Worm (Caenorhabditis elegans) whole organism, young adult: ENCODE measurements around the gene R09A1.3.

ENCODE experiments used
- B0019.2 ChIP-seq: fragments of 200-800 bp; sonication (Bioruptor generic); conservative IDR thresholded peaks from 2 replicates; pipeline ENCODE4 v1.3.6; 2022; ENCODE audit warnings: missing genetic modification reagents, missing genetic modification characterization, missing compliant biosample characterization
- B0261.1 ChIP-seq: sonication (generic microtip); optimal IDR thresholded peaks from 2 replicates; lab custom pipeline; 2016; ENCODE audit warnings: mild to moderate bottlenecking, missing genetic modification characterization, moderate library complexity, missing compliant biosample characterization
- D2030.7 ChIP-seq: fragments of 200-800 bp; sonication (Bioruptor generic); IDR thresholded peaks from 2 replicates; pipeline ENCODE4 v1.3.6; 2022; ENCODE audit warnings: missing genetic modification reagents, missing genetic modification characterization, missing compliant biosample characterization
- F49E8.2 ChIP-seq: sonication (generic microtip); optimal IDR thresholded peaks from 3 replicates; lab custom pipeline; 2017; ENCODE audit warnings: missing genetic modification characterization, mild to moderate bottlenecking, missing compliant biosample characterization, antibody characterized with exemption, moderate library complexity; ENCODE audit not compliant: insufficient read depth
- F52B5.7 ChIP-seq: sonication (generic microtip); optimal IDR thresholded peaks from 2 replicates; lab custom pipeline; 2016; ENCODE audit warnings: mild to moderate bottlenecking, missing genetic modification characterization, missing compliant biosample characterization
- F57A8.1 ChIP-seq: fragments of 200-800 bp; sonication (Bioruptor generic); optimal IDR thresholded peaks from 2 replicates; lab custom pipeline; 2018; ENCODE audit warnings: mild to moderate bottlenecking, missing genetic modification characterization, moderate library complexity, missing compliant biosample characterization
- T07F8.4 ChIP-seq: sonication (generic microtip); optimal IDR thresholded peaks from 2 replicates; lab custom pipeline; 2016; ENCODE audit warnings: mild to moderate bottlenecking, missing genetic modification characterization, moderate library complexity, missing compliant biosample characterization
- Y67H2A.10 ChIP-seq: fragments of 200-800 bp; sonication (Bioruptor generic); conservative IDR thresholded peaks from 2 replicates; pipeline ENCODE4 v1.3.6; 2022; ENCODE audit warnings: missing genetic modification reagents, missing genetic modification characterization, missing compliant biosample characterization
- Y95B8A.8 ChIP-seq: fragments of 200-800 bp; sonication (Bioruptor generic); IDR thresholded peaks from 2 replicates; pipeline ENCODE4 v1.3.6; 2022; ENCODE audit warnings: missing genetic modification reagents, missing genetic modification characterization, missing compliant biosample characterization
- akir-1 ChIP-seq: fragments of 200-800 bp; sonication (Bioruptor generic); optimal IDR thresholded peaks from 2 replicates; lab custom pipeline; 2018; ENCODE audit warnings: mild to moderate bottlenecking, missing genetic modification characterization, moderate library complexity, missing compliant biosample characterization
- aptf-2 ChIP-seq: fragments of 200-800 bp; sonication (Bioruptor generic); conservative IDR thresholded peaks from 2 replicates; pipeline ENCODE4 v1.3.6; 2022; ENCODE audit warnings: missing genetic modification reagents, missing genetic modification characterization, missing compliant biosample characterization
- athp-1 ChIP-seq: sonication (generic microtip); optimal IDR thresholded peaks from 2 replicates; lab custom pipeline; 2017; ENCODE audit warnings: mild to moderate bottlenecking, missing genetic modification characterization, missing compliant biosample characterization
- attf-3 ChIP-seq: fragments of 200-800 bp; sonication (Bioruptor generic); conservative IDR thresholded peaks from 2 replicates; pipeline ENCODE4 v1.3.6; 2022; ENCODE audit warnings: missing genetic modification reagents, missing genetic modification characterization, missing compliant biosample characterization
- attf-5 ChIP-seq: fragments of 200-800 bp; sonication (Bioruptor generic); optimal IDR thresholded peaks from 2 replicates; lab custom pipeline; 2018; ENCODE audit warnings: mild to moderate bottlenecking, missing genetic modification characterization, missing compliant biosample characterization
- bed-2 ChIP-seq: fragments of 200-800 bp; sonication (Bioruptor generic); IDR thresholded peaks from 2 replicates; pipeline ENCODE4 v1.3.6; 2022; ENCODE audit warnings: missing genetic modification reagents, missing genetic modification characterization, missing compliant biosample characterization
- cebp-1 ChIP-seq, 2 experiments: fragments of 200-800 bp in 1 of 2; sonication (Bioruptor generic) in 1 of 2; sonication (generic microtip) in 1 of 2; IDR thresholded peaks in 1 of 2; optimal IDR thresholded peaks in 1 of 2; 2 replicates each; pipeline versions ENCODE4 v1.3.6 to Lab custom; 2017 to 2022; ENCODE audit warnings: missing compliant biosample characterization in 2 of 2, missing genetic modification characterization in 2 of 2, mild to moderate bottlenecking in 1 of 2, missing genetic modification reagents in 1 of 2, moderate library complexity in 1 of 2
- cebp-2 ChIP-seq: fragments of 200-800 bp; sonication (Bioruptor generic); IDR thresholded peaks from 2 replicates; pipeline ENCODE4 v1.3.6; 2022; ENCODE audit warnings: missing genetic modification characterization, missing compliant biosample characterization
- ceh-100 ChIP-seq: fragments of 200-800 bp; sonication (Bioruptor generic); IDR thresholded peaks from 2 replicates; pipeline ENCODE4 v1.3.6; 2022; ENCODE audit warnings: missing genetic modification reagents, missing genetic modification characterization, missing compliant biosample characterization
- ceh-79 ChIP-seq: sonication (generic microtip); optimal IDR thresholded peaks from 2 replicates; lab custom pipeline; 2017; ENCODE audit warnings: mild to moderate bottlenecking, missing genetic modification characterization, missing compliant biosample characterization
- chd-7 ChIP-seq: sonication (generic microtip); optimal IDR thresholded peaks from 2 replicates; lab custom pipeline; 2016; ENCODE audit warnings: mild to moderate bottlenecking, missing genetic modification characterization, moderate library complexity, missing compliant biosample characterization
- dox-1 ChIP-seq: fragments of 200-800 bp; sonication (Bioruptor generic); IDR thresholded peaks from 2 replicates; pipeline ENCODE4 v1.3.6; 2022; ENCODE audit warnings: missing genetic modification reagents, missing genetic modification characterization, missing compliant biosample characterization
- efl-1 ChIP-seq: fragments of 150-350 bp; optimal IDR thresholded peaks from 2 replicates; lab custom pipeline; 2014; ENCODE audit warnings: missing biosample characterization, missing genetic modification reagents, missing genetic modification characterization
- egrh-3 ChIP-seq: fragments of 200-800 bp; sonication (Bioruptor generic); IDR thresholded peaks from 2 replicates; pipeline ENCODE4 v1.3.6; 2022; ENCODE audit warnings: missing genetic modification reagents, missing genetic modification characterization, missing compliant biosample characterization
- fkh-3 ChIP-seq: sonication (generic microtip); optimal IDR thresholded peaks from 2 replicates; lab custom pipeline; 2016; ENCODE audit warnings: mild to moderate bottlenecking, missing genetic modification characterization, missing compliant biosample characterization
- him-1 ChIP-seq: sonication (generic microtip); optimal IDR thresholded peaks from 2 replicates; lab custom pipeline; 2016; ENCODE audit warnings: missing genotype, missing genetic modification reagents, missing genetic modification characterization, missing compliant biosample characterization
- hmg-1.2 ChIP-seq: fragments of 200-800 bp; sonication (Bioruptor generic); IDR thresholded peaks from 2 replicates; pipeline ENCODE4 v1.3.6; 2022; ENCODE audit warnings: missing genetic modification reagents, missing genetic modification characterization, missing compliant biosample characterization
- lin-35 ChIP-seq, 3 experiments: fragments of 150-350 bp in 2 of 3; sonication (generic microtip) in 1 of 3; optimal IDR thresholded peaks; 2 replicates each; lab custom pipeline; 2014 to 2018; ENCODE audit warnings: missing biosample characterization in 3 of 3, missing genetic modification characterization in 3 of 3, missing genetic modification reagents in 3 of 3
- lsl-1 ChIP-seq: fragments of 200-800 bp; sonication (Bioruptor generic); optimal IDR thresholded peaks from 2 replicates; lab custom pipeline; 2018; ENCODE audit warnings: mild to moderate bottlenecking, missing genetic modification characterization, moderate library complexity, missing compliant biosample characterization
- madf-10 ChIP-seq: sonication (generic microtip); optimal IDR thresholded peaks from 2 replicates; lab custom pipeline; 2016; ENCODE audit warnings: mild to moderate bottlenecking, missing genetic modification characterization, missing compliant biosample characterization
- mes-4 ChIP-seq: sonication (generic microtip); optimal IDR thresholded peaks from 2 replicates; lab custom pipeline; 2016; ENCODE audit warnings: missing genotype, missing genetic modification characterization, missing compliant biosample characterization
- mxl-1 ChIP-seq: sonication (generic microtip); optimal IDR thresholded peaks from 2 replicates; lab custom pipeline; 2016; ENCODE audit warnings: missing genetic modification characterization, missing compliant biosample characterization
- nhr-80 ChIP-seq: sonication (generic microtip); optimal IDR thresholded peaks from 2 replicates; lab custom pipeline; 2016; ENCODE audit warnings: missing genetic modification characterization, missing compliant biosample characterization
- pbrm-1 ChIP-seq: fragments of 200-800 bp; sonication (Bioruptor generic); IDR thresholded peaks from 2 replicates; pipeline ENCODE4 v1.3.6; 2022; ENCODE audit warnings: missing genetic modification reagents, missing genetic modification characterization, missing compliant biosample characterization
- rec-8 ChIP-seq, 2 experiments: sonication (generic microtip); optimal IDR thresholded peaks; 2 replicates each; lab custom pipeline; 2016; ENCODE audit warnings: mild to moderate bottlenecking in 2 of 2, missing genetic modification characterization in 2 of 2, missing genetic modification reagents in 2 of 2, missing genotype in 2 of 2, missing biosample characterization in 1 of 2, missing compliant biosample characterization in 1 of 2, moderate library complexity in 1 of 2
- repo-1 ChIP-seq: sonication (generic microtip); optimal IDR thresholded peaks from 2 replicates; lab custom pipeline; 2017; ENCODE audit warnings: mild to moderate bottlenecking, missing genetic modification characterization, missing compliant biosample characterization
- snpc-1.1 ChIP-seq: sonication (generic microtip); optimal IDR thresholded peaks from 2 replicates; lab custom pipeline; 2017; ENCODE audit warnings: missing genetic modification characterization, mild to moderate bottlenecking, missing compliant biosample characterization, antibody characterized with exemption, moderate library complexity, missing genotype, missing genetic modification reagents; ENCODE audit not compliant: insufficient read depth
- snpc-1.3 ChIP-seq: sonication (generic microtip); optimal IDR thresholded peaks from 2 replicates; lab custom pipeline; 2017; ENCODE audit warnings: missing genetic modification characterization, mild to moderate bottlenecking, missing compliant biosample characterization, antibody characterized with exemption, moderate library complexity, missing genotype, missing genetic modification reagents; ENCODE audit not compliant: insufficient read depth
- snpc-3.4 ChIP-seq: sonication (generic microtip); optimal IDR thresholded peaks from 2 replicates; lab custom pipeline; 2017; ENCODE audit warnings: missing genetic modification characterization, mild to moderate bottlenecking, missing compliant biosample characterization, antibody characterized with exemption, moderate library complexity, missing genotype, missing genetic modification reagents
- somi-1 ChIP-seq: fragments of 200-800 bp; sonication (Bioruptor generic); optimal IDR thresholded peaks from 2 replicates; lab custom pipeline; 2018; ENCODE audit warnings: mild to moderate bottlenecking, missing genetic modification characterization, missing compliant biosample characterization
- sptf-2 ChIP-seq: fragments of 200-800 bp; sonication (Bioruptor generic); optimal IDR thresholded peaks from 2 replicates; lab custom pipeline; 2018; ENCODE audit warnings: mild to moderate bottlenecking, missing genetic modification characterization, missing compliant biosample characterization
- xnd-1 ChIP-seq: sonication (generic microtip); optimal IDR thresholded peaks from 2 replicates; lab custom pipeline; 2016; ENCODE audit warnings: missing genotype, missing genetic modification reagents, missing genetic modification characterization, missing compliant biosample characterization
- zfh-2 ChIP-seq: fragments of 200-800 bp; sonication (Bioruptor generic); conservative IDR thresholded peaks from 2 replicates; pipeline ENCODE4 v1.3.6; 2022; ENCODE audit warnings: missing genetic modification reagents, missing genetic modification characterization, missing compliant biosample characterization
- ztf-26 ChIP-seq: sonication (generic microtip); optimal IDR thresholded peaks from 2 replicates; lab custom pipeline; 2017; ENCODE audit warnings: missing genetic modification characterization, missing compliant biosample characterization

The R09A1.3 gene

DNA sequence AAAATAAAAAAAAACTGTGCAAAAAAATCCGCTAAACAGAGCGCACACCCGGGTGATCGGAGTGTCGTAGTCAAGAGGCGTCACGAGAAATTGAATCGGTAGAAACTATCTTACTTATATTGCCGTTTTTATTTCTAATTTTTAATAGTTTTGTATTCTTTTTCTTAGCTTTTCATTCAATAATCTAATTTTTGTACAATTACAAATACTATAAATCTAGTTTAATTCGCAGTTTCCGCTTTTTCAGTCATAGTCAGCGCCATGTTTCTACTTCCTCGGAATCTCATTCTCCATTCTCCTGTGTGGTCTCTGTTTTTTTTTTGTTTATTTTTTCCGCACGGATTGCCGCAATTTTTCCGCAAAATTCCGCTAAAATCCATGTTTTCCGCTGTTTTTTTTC lies 23.0 kb downstream of the R09A1.3 start (continued):
- TF ChIP-seq repo-1 (tag; lab: Kevin White, UChicago) (no peak), F57A8.1 (no peak), him-1 (peak; percentile 34), mxl-1 (no peak), dox-1 (GFP tag; lab: Robert Waterston, UW) (0 out of 2 replicates have a peak, but pooled peaks have one; percentile 15), cebp-2 (GFP tag; lab: Robert Waterston, UW) (no peak), Y95B8A.8 (no peak), madf-10 (peak; percentile 43), rec-8 (tag; optimal IDR thresholded peaks at IDR 0.05; lab: Kevin White, UChicago) (peak in 1 of 2 experiments; percentile 52), lin-35 (GFP tag; optimal IDR thresholded peaks at IDR 0.05; lab: Kevin White, UChicago) (peak in 1 of 3 experiments; percentile 44), B0019.2 (no peak), athp-1 (tag; lab: Kevin White, UChicago) (peak; percentile 26), B0261.1 (tag; lab: Kevin White, UChicago) (no peak), ztf-26 (tag; lab: Kevin White, UChicago) (peak; percentile 4), xnd-1 (tag; lab: Kevin White, UChicago) (no peak), nhr-80 (tag; lab: Kevin White, UChicago) (peak; percentile 4), somi-1 (no peak), attf-3 (GFP tag; lab: Robert Waterston, UW) (peak; percentile 99), pbrm-1 (GFP tag; lab: Robert Waterston, UW) (no peak), fkh-3 (no peak), akir-1 (GFP tag; lab: Kevin White, UChicago) (no peak), hmg-1.2 (no peak; the same call in 1 of the 2 replicates), lsl-1 (peak; percentile 7), aptf-2 (GFP tag; lab: Robert Waterston, UW) (no peak), efl-1 (GFP tag; lab: Kevin White, UChicago) (peak; percentile 30), zfh-2 (GFP tag; lab: Robert Waterston, UW) (no peak), cebp-1 (GFP tag; IDR thresholded peaks at IDR 0.05; lab: Robert Waterston, UW) (no peak), cebp-1 (tag; optimal IDR thresholded peaks at IDR 0.05; lab: Kevin White, UChicago) (peak; percentile 40), bed-2 (GFP tag; lab: Robert Waterston, UW) (peak; percentile 68; the same call in 1 of the 2 replicates), mes-4 (tag; lab: Kevin White, UChicago) (no peak), ceh-79 (no peak), egrh-3 (GFP tag; lab: Robert Waterston, UW) (0 out of 2 replicates have a peak, but pooled peaks have one; percentile 10), F52B5.7 (tag; lab: Kevin White, UChicago) (no peak), F49E8.2 (peak; percentile 10), Y67H2A.10 (no peak), snpc-1.3 (tag; lab: Kevin White, UChicago) (no peak), T07F8.4 (tag; lab: Kevin White, UChicago) (no peak), chd-7 (no peak), attf-5 (GFP tag; lab: Kevin White, UChicago) (peak; percentile 45), D2030.7 (GFP tag; lab: Robert Waterston, UW) (peak; percentile 48; the same call in 1 of the 2 replicates), snpc-3.4 (peak; percentile 45), sptf-2 (no peak), ceh-100 (GFP tag; lab: Robert Waterston, UW) (peak; percentile 98), snpc-1.1 (tag; lab: Kevin White, UChicago) (no peak)
- TF ChIP-seq, all 124 proteins: peak for 27
